Fruit fly (Drosophila melanogaster) whole organism, prepupa: ENCODE data around the gene APC7.

Experiments used
- CG10631 ChIP-seq: fragments of 200-800 bp; sonication (Bioruptor generic); optimal IDR thresholded peaks from 2 replicates; lab custom pipeline; 2016; ENCODE audit warnings: missing biosample characterization, missing genetic modification characterization
- CG10669 ChIP-seq: fragments of 200-800 bp; sonication (Bioruptor generic); optimal IDR thresholded peaks from 3 replicates; lab custom pipeline; 2018; ENCODE audit warnings: missing biosample characterization, mild to moderate bottlenecking, missing genetic modification characterization, moderate library complexity
- CG11294 ChIP-seq: fragments of 200-800 bp; sonication (Bioruptor generic); IDR thresholded peaks from 2 replicates; pipeline ENCODE4 v1.3.6; 2022; ENCODE audit warnings: missing biosample characterization, missing genetic modification characterization
- CG11762 ChIP-seq: fragments of 200-800 bp; sonication (Bioruptor generic); optimal IDR thresholded peaks from 3 replicates; lab custom pipeline; 2016; ENCODE audit warnings: missing biosample characterization, missing genetic modification characterization; ENCODE audit not compliant: insufficient read depth
- CG1621 ChIP-seq: fragments of 200-800 bp; sonication (Bioruptor generic); optimal IDR thresholded peaks from 3 replicates; lab custom pipeline; 2018; ENCODE audit warnings: missing biosample characterization, mild to moderate bottlenecking, missing genetic modification characterization
- CG31627 ChIP-seq: fragments of 200-800 bp; sonication (Bioruptor generic); optimal IDR thresholded peaks from 3 replicates; lab custom pipeline; 2016; ENCODE audit warnings: missing biosample characterization, missing genetic modification characterization
- CG32006 ChIP-seq: fragments of 200-800 bp; sonication (Bioruptor generic); optimal IDR thresholded peaks from 3 replicates; lab custom pipeline; 2017; ENCODE audit warnings: missing biosample characterization, mild to moderate bottlenecking, missing genetic modification characterization
- CG3919 ChIP-seq: fragments of 200-800 bp; sonication (Bioruptor generic); optimal IDR thresholded peaks from 3 replicates; lab custom pipeline; 2016; ENCODE audit warnings: missing biosample characterization, missing genetic modification characterization
- CG4318 ChIP-seq: fragments of 200-800 bp; sonication (Bioruptor generic); optimal IDR thresholded peaks from 3 replicates; lab custom pipeline; 2017; ENCODE audit warnings: missing biosample characterization, mild to moderate bottlenecking, missing genetic modification characterization
- CG6163 ChIP-seq: fragments of 200-800 bp; sonication (Bioruptor generic); IDR thresholded peaks from 3 replicates; pipeline ENCODE4 v1.3.6; 2022; ENCODE audit warnings: missing biosample characterization, missing genetic modification characterization
- CG6276 ChIP-seq: fragments of 200-800 bp; sonication (Bioruptor generic); optimal IDR thresholded peaks from 2 replicates; lab custom pipeline; 2017; ENCODE audit warnings: missing biosample characterization, mild to moderate bottlenecking, missing genetic modification characterization
- CG6792 ChIP-seq: fragments of 200-800 bp; sonication (Bioruptor generic); optimal IDR thresholded peaks from 3 replicates; lab custom pipeline; 2016; ENCODE audit warnings: missing biosample characterization, missing genetic modification characterization
- CG7368 ChIP-seq: fragments of 200-800 bp; sonication (Bioruptor generic); optimal IDR thresholded peaks from 3 replicates; lab custom pipeline; 2016; ENCODE audit warnings: missing biosample characterization, missing genetic modification characterization
- CG8119 ChIP-seq: fragments of 200-800 bp; sonication (Bioruptor generic); IDR thresholded peaks from 3 replicates; pipeline ENCODE4 v1.3.6; 2022; ENCODE audit warnings: missing biosample characterization, missing genetic modification characterization
- CG8319 ChIP-seq: fragments of 200-800 bp; sonication (Bioruptor generic); optimal IDR thresholded peaks from 3 replicates; lab custom pipeline; 2016; ENCODE audit warnings: missing biosample characterization, missing genetic modification characterization
- CG8632 ChIP-seq: fragments of 200-800 bp; sonication (Bioruptor generic); optimal IDR thresholded peaks from 3 replicates; lab custom pipeline; 2016; ENCODE audit warnings: missing biosample characterization, missing genetic modification characterization
- CG9139 ChIP-seq: fragments of 200-800 bp; sonication (Bioruptor generic); optimal IDR thresholded peaks from 3 replicates; lab custom pipeline; 2017; ENCODE audit warnings: missing biosample characterization, mild to moderate bottlenecking, missing genetic modification characterization
- Eip75B ChIP-seq: fragments of 200-800 bp; sonication (Bioruptor generic); optimal IDR thresholded peaks from 3 replicates; lab custom pipeline; 2016; ENCODE audit warnings: missing biosample characterization, missing genetic modification characterization
- Eip78C ChIP-seq: fragments of 200-800 bp; sonication (Bioruptor generic); peaks from one replicate; lab custom pipeline; 2016; ENCODE audit warnings: missing biosample characterization, missing genetic modification characterization
- Ets96B ChIP-seq: fragments of 200-800 bp; optimal IDR thresholded peaks from 2 replicates; lab custom pipeline; 2019; ENCODE audit warnings: missing biosample characterization, mild to moderate bottlenecking, missing genetic modification characterization, moderate library complexity
- Gug ChIP-seq: fragments of 200-800 bp; sonication (Bioruptor generic); IDR thresholded peaks from 2 replicates; pipeline ENCODE4 v1.3.6; 2022; ENCODE audit warnings: missing biosample characterization, missing genetic modification characterization
- Hr38 ChIP-seq: sonication (Bioruptor generic); optimal IDR thresholded peaks from 2 replicates; lab custom pipeline; 2016; ENCODE audit warnings: missing biosample characterization, missing genetic modification characterization
- Hr39 ChIP-seq: fragments of 200-800 bp; sonication (Bioruptor generic); optimal IDR thresholded peaks from 2 replicates; lab custom pipeline; 2016; ENCODE audit warnings: missing biosample characterization, missing genetic modification characterization
- Lpt ChIP-seq: fragments of 200-800 bp; sonication (Bioruptor generic); optimal IDR thresholded peaks from 3 replicates; lab custom pipeline; 2016; ENCODE audit warnings: missing biosample characterization, missing genetic modification characterization
- Met ChIP-seq: fragments of 200-800 bp; sonication (Bioruptor generic); optimal IDR thresholded peaks from 3 replicates; lab custom pipeline; 2016; ENCODE audit warnings: missing biosample characterization, missing genetic modification characterization
- OdsH ChIP-seq: fragments of 200-800 bp; sonication (Bioruptor generic); optimal IDR thresholded peaks from 3 replicates; lab custom pipeline; 2016; ENCODE audit warnings: missing biosample characterization, missing genetic modification characterization
- Sox14 ChIP-seq: fragments of 200-800 bp; sonication (Bioruptor generic); optimal IDR thresholded peaks from 3 replicates; lab custom pipeline; 2016; ENCODE audit warnings: missing biosample characterization, missing genetic modification characterization
- achi ChIP-seq: fragments of 200-800 bp; sonication (Bioruptor generic); optimal IDR thresholded peaks from 3 replicates; lab custom pipeline; 2016; ENCODE audit warnings: missing biosample characterization, missing genetic modification characterization
- acj6 ChIP-seq: fragments of 200-800 bp; sonication (Bioruptor generic); optimal IDR thresholded peaks from 3 replicates; lab custom pipeline; 2016; ENCODE audit warnings: missing biosample characterization, missing genetic modification characterization
- cyc ChIP-seq: fragments of 200-800 bp; sonication (Bioruptor generic); optimal IDR thresholded peaks from 3 replicates; lab custom pipeline; 2016; ENCODE audit warnings: missing biosample characterization, missing genetic modification characterization
- dac ChIP-seq: fragments of 200-800 bp; sonication (Bioruptor generic); optimal IDR thresholded peaks from 2 replicates; lab custom pipeline; 2017; ENCODE audit warnings: missing biosample characterization, mild to moderate bottlenecking, missing genetic modification characterization
- dsx ChIP-seq: fragments of 200-800 bp; optimal IDR thresholded peaks from 3 replicates; lab custom pipeline; 2019; ENCODE audit warnings: missing biosample characterization, mild to moderate bottlenecking, missing genetic modification characterization, moderate library complexity; ENCODE audit not compliant: poor library complexity, severe bottlenecking
- esn ChIP-seq: fragments of 200-800 bp; sonication (Bioruptor generic); optimal IDR thresholded peaks from 2 replicates; lab custom pipeline; 2016; ENCODE audit warnings: missing biosample characterization, mild to moderate bottlenecking, missing genetic modification characterization, moderate library complexity
- fd85E ChIP-seq: fragments of 200-800 bp; sonication (Bioruptor generic); optimal IDR thresholded peaks from 3 replicates; lab custom pipeline; 2016; ENCODE audit warnings: missing biosample characterization, missing genetic modification characterization
- fkh ChIP-seq: fragments of 200-800 bp; sonication (Bioruptor generic); optimal IDR thresholded peaks from 3 replicates; lab custom pipeline; 2017; ENCODE audit warnings: missing biosample characterization, mild to moderate bottlenecking, missing genetic modification characterization, moderate library complexity
- net ChIP-seq: fragments of 200-800 bp; sonication (Bioruptor generic); optimal IDR thresholded peaks from 3 replicates; lab custom pipeline; 2016; ENCODE audit warnings: missing biosample characterization, missing genetic modification characterization
- salr ChIP-seq, 2 experiments: fragments of 200-800 bp; sonication (Bioruptor generic); optimal IDR thresholded peaks; 3 replicates each; lab custom pipeline; 2016 to 2018; ENCODE audit warnings: missing biosample characterization in 2 of 2, missing genetic modification characterization in 2 of 2, mild to moderate bottlenecking in 1 of 2
- spab ChIP-seq: fragments of 200-800 bp; sonication (Bioruptor generic); optimal IDR thresholded peaks from 2 replicates; lab custom pipeline; 2017; ENCODE audit warnings: missing biosample characterization, mild to moderate bottlenecking, missing genetic modification characterization, missing genetic modification reagents
- ss ChIP-seq, 2 experiments: fragments of 200-800 bp; sonication (Bioruptor generic); optimal IDR thresholded peaks; 2 replicates in 1 of 2; 3 replicates in 1 of 2; lab custom pipeline; 2017 to 2018; ENCODE audit warnings: mild to moderate bottlenecking in 2 of 2, missing biosample characterization in 2 of 2, missing genetic modification characterization in 2 of 2, moderate library complexity in 1 of 2
- svp ChIP-seq: fragments of 200-800 bp; sonication (Bioruptor generic); peaks from one replicate; lab custom pipeline; 2016; ENCODE audit warnings: missing biosample characterization, missing genetic modification characterization
- topi ChIP-seq: fragments of 200-800 bp; sonication (Bioruptor generic); optimal IDR thresholded peaks from 3 replicates; lab custom pipeline; 2016; ENCODE audit warnings: missing biosample characterization, missing genetic modification characterization
- vri ChIP-seq: fragments of 200-800 bp; sonication (Bioruptor generic); optimal IDR thresholded peaks from 3 replicates; lab custom pipeline; 2016; ENCODE audit warnings: missing biosample characterization, mild to moderate bottlenecking, missing genetic modification characterization

Gene APC7

dm6 chrX:6549428-6550117, 47.3 kb upstream of the APC7 start (continued):
- TF ChIP-seq Sox14 (GFP tag; lab: Kevin White, UChicago) (peak; percentile 96), ss (GFP tag; optimal IDR thresholded peaks at IDR 0.05; lab: Kevin White, UChicago) (peak; percentile 91 to 93), CG3919 (GFP tag; lab: Kevin White, UChicago) (peak; percentile 99), CG1621 (tag; lab: Kevin White, UChicago) (peak; percentile 95), CG6163 (GFP tag; lab: Robert Waterston, UW) (peak; percentile 99), topi (GFP tag; lab: Kevin White, UChicago) (peak; percentile 98), vri (GFP tag; lab: Kevin White, UChicago) (peak; percentile 99), cyc (peak; percentile 98), fd85E (GFP tag; lab: Kevin White, UChicago) (peak; percentile 86), CG6276 (GFP tag; lab: Kevin White, UChicago) (peak; percentile 96), svp (GFP tag; lab: Kevin White, UChicago) (peak; percentile 97), esn (peak; percentile 95), Met (peak; percentile 97), dsx (GFP tag; lab: Kevin White, UChicago) (peak; percentile 91), Eip75B (GFP tag; lab: Kevin White, UChicago) (peak; percentile 97), Gug (GFP tag; lab: Robert Waterston, UW) (peak; percentile 98), CG10669 (GFP tag; lab: Kevin White, UChicago) (peak; percentile 95)

dm6 chrX:6550118-6550502, 46.8 kb upstream of the APC7 start:
- no peak for TF ChIP-seq CG31627 (GFP tag; lab: Kevin White, UChicago)
- no peak for TF ChIP-seq CG8632 (GFP tag; lab: Kevin White, UChicago)
- TF ChIP-seq spab (GFP tag; lab: Kevin White, UChicago): no peak
- no peak for TF ChIP-seq CG32006 (GFP tag; lab: Kevin White, UChicago)
- TF ChIP-seq OdsH (GFP tag; lab: Kevin White, UChicago): no peak
- no peak for TF ChIP-seq CG4318
- no peak for TF ChIP-seq CG10631
- TF ChIP-seq vri (GFP tag; lab: Kevin White, UChicago): no peak
- TF ChIP-seq CG1621 (tag; lab: Kevin White, UChicago): no peak
- no peak for TF ChIP-seq Hr38
- no peak for TF ChIP-seq acj6 (GFP tag; lab: Kevin White, UChicago)
- no peak for TF ChIP-seq dac (GFP tag; lab: Kevin White, UChicago)

dm6 chrX:6551464-6551863, 45.4 kb upstream of the APC7 start:
- TF ChIP-seq fkh (GFP tag; lab: Kevin White, UChicago) (no peak), Ets96B (tag; lab: Kevin White, UChicago) (no peak), CG10631 (no peak), OdsH (GFP tag; lab: Kevin White, UChicago) (no peak), dsx (GFP tag; lab: Kevin White, UChicago) (no peak), CG11294 (GFP tag; lab: Robert Waterston, UW) (no peak), Lpt (GFP tag; lab: Kevin White, UChicago) (no peak), Eip78C (GFP tag; lab: Kevin White, UChicago) (no peak), CG11762 (GFP tag; lab: Kevin White, UChicago) (no peak)

DNA sequence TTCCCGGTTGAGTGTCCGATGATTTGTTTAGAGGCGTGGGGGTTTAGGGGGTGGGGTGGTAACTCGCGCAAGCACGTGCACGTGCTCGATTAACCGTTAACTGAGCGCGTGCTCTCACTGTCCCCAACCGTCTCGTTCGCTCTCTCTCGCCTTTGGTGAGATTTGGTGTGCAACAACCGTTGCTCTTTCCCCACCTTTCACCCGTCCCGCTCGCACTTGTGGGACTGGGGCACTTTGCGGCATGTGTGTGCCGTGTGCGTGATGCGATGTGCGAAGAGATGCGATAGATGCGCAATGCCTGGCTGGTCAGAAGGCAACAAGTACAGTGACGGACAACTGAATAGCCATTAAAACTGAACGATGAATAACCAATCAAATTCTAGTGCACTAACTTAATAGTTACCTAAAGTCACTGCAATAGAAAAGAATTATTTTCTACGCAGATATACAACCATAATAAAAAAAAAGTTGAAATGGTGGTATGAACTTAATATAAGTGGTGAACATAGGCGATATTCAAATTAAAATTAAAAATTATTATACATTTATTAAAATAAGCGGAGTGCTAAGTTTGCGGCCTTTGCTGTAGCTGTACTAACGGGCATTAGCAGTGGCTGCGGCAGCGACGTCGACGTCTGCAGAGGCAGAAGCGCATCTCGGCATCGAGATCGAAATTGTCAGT, 25.5 kb upstream of the APC7 start:
- peak; percentile 82 for TF ChIP-seq CG10631
- TF ChIP-seq CG9139 (GFP tag; lab: Kevin White, UChicago): peak; percentile 40
- peak; percentile 90 for TF ChIP-seq CG4318
- TF ChIP-seq CG7368 (GFP tag; lab: Kevin White, UChicago): peak; percentile 64
- peak; percentile 81 for TF ChIP-seq net (GFP tag; lab: Kevin White, UChicago)
- TF ChIP-seq vri (GFP tag; lab: Kevin White, UChicago): peak; percentile 54
- TF ChIP-seq salr (GFP tag; optimal IDR thresholded peaks at IDR 0.05; lab: Kevin White, UChicago): peak; percentile 19 to 87
- TF ChIP-seq dac (GFP tag; lab: Kevin White, UChicago): peak; percentile 89
- peak; percentile 72 to 78 for TF ChIP-seq ss (GFP tag; optimal IDR thresholded peaks at IDR 0.05; lab: Kevin White, UChicago)
- TF ChIP-seq CG11294 (GFP tag; lab: Robert Waterston, UW): peak; percentile 77
- peak; percentile 79 for TF ChIP-seq Gug (GFP tag; lab: Robert Waterston, UW)
- peak; percentile 71 for TF ChIP-seq spab (GFP tag; lab: Kevin White, UChicago)
- TF ChIP-seq Ets96B (tag; lab: Kevin White, UChicago): peak; percentile 75
- peak; percentile 88 for TF ChIP-seq achi (GFP tag; lab: Kevin White, UChicago)
- peak; percentile 31 for TF ChIP-seq CG8319
- TF ChIP-seq CG8119 (GFP tag; lab: Robert Waterston, UW): peak; percentile 96
- TF ChIP-seq CG11762 (GFP tag; lab: Kevin White, UChicago): peak; percentile 70
- peak; percentile 54 for TF ChIP-seq CG31627 (GFP tag; lab: Kevin White, UChicago)
- TF ChIP-seq Hr39: peak; percentile 53
- TF ChIP-seq CG6792 (GFP tag; lab: Kevin White, UChicago): peak; percentile 65
- peak; percentile 97 for TF ChIP-seq CG32006 (GFP tag; lab: Kevin White, UChicago)
